Fruit fly (Drosophila melanogaster) whole organism, embryonic: ENCODE measurements around the gene mRpL24.

Experiments used
- ATbp ChIP-seq: fragments of 200-800 bp; sonication (Bioruptor generic); optimal IDR thresholded peaks from 2 replicates; lab custom pipeline; 2017; ENCODE audit warnings: missing biosample characterization, mild to moderate bottlenecking, missing genetic modification characterization, missing genetic modification reagents
- Adf1 ChIP-seq: fragments of 200-800 bp; sonication (Bioruptor generic); IDR thresholded peaks from 2 replicates; pipeline ENCODE4 v1.3.6; 2022; ENCODE audit warnings: missing biosample characterization, missing genetic modification characterization
- Aef1 ChIP-seq: fragments of 200-800 bp; sonication (Bioruptor generic); IDR thresholded peaks from 3 replicates; pipeline ENCODE4 v1.3.6; 2022; ENCODE audit warnings: missing biosample characterization, missing genetic modification characterization
- Awh ChIP-seq: fragments of 200-800 bp; sonication (Bioruptor generic); IDR thresholded peaks from 2 replicates; pipeline ENCODE4, ENCODE4 v1.3.6; 2022; ENCODE audit warnings: missing biosample characterization, missing genetic modification characterization
- Blimp-1 ChIP-seq: fragments of 200-800 bp; sonication (Bioruptor generic); optimal IDR thresholded peaks from 3 replicates; lab custom pipeline; 2018; ENCODE audit warnings: missing biosample characterization, missing genetic modification characterization, mild to moderate bottlenecking, moderate library complexity, missing genetic modification reagents
- CG10366 ChIP-seq: fragments of 200-800 bp; sonication (Bioruptor generic); IDR thresholded peaks from 2 replicates; pipeline ENCODE4 v1.3.6; 2022; ENCODE audit warnings: missing biosample characterization, missing genetic modification characterization
- CG10654 ChIP-seq: fragments of 200-800 bp; sonication (Bioruptor generic); optimal IDR thresholded peaks from 2 replicates; lab custom pipeline; 2016; ENCODE audit warnings: missing biosample characterization, missing genetic modification characterization
- CG10979 ChIP-seq: fragments of 200-800 bp; sonication (Bioruptor generic); optimal IDR thresholded peaks from 2 replicates; lab custom pipeline; 2018; ENCODE audit warnings: missing biosample characterization, mild to moderate bottlenecking, missing genetic modification characterization, moderate library complexity
- CG11560 ChIP-seq: fragments of 200-800 bp; sonication (Bioruptor generic); IDR thresholded peaks from 3 replicates; pipeline ENCODE4 v1.3.6; 2022; ENCODE audit warnings: missing biosample characterization, missing genetic modification characterization
- CG12236 ChIP-seq: fragments of 200-800 bp; sonication (Bioruptor generic); optimal IDR thresholded peaks from 2 replicates; lab custom pipeline; 2016; ENCODE audit warnings: missing biosample characterization, missing genetic modification characterization
- CG13123 ChIP-seq: fragments of 200-800 bp; sonication (Bioruptor generic); optimal IDR thresholded peaks from 2 replicates; lab custom pipeline; 2016; ENCODE audit warnings: missing biosample characterization, missing genetic modification characterization
- CG13624 ChIP-seq: fragments of 200-800 bp; sonication (Bioruptor generic); optimal IDR thresholded peaks from 2 replicates; lab custom pipeline; 2016; ENCODE audit warnings: missing biosample characterization, missing genetic modification characterization
- CG13894 ChIP-seq: fragments of 200-800 bp; sonication (Bioruptor generic); optimal IDR thresholded peaks from 3 replicates; lab custom pipeline; 2018; ENCODE audit warnings: missing biosample characterization, mild to moderate bottlenecking, missing genetic modification characterization, moderate library complexity
- CG14441 ChIP-seq: fragments of 200-800 bp; sonication (Bioruptor generic); IDR thresholded peaks from 2 replicates; pipeline ENCODE4 v1.3.6; 2022; ENCODE audit warnings: missing biosample characterization, missing genetic modification characterization
- CG14965 ChIP-seq: fragments of 200-800 bp; sonication (Bioruptor generic); optimal IDR thresholded peaks from 2 replicates; lab custom pipeline; 2016; ENCODE audit warnings: missing biosample characterization, missing genetic modification characterization, borderline replicate concordance
- CG15073 ChIP-seq: fragments of 200-800 bp; sonication (Bioruptor generic); optimal IDR thresholded peaks from 2 replicates; lab custom pipeline; 2016; ENCODE audit warnings: missing biosample characterization, missing genetic modification characterization
- CG18011 ChIP-seq: fragments of 200-800 bp; sonication (Bioruptor generic); optimal IDR thresholded peaks from 2 replicates; lab custom pipeline; 2017; ENCODE audit warnings: missing biosample characterization, missing genetic modification characterization, mild to moderate bottlenecking, moderate library complexity, missing genotype
- CG3281 ChIP-seq: fragments of 200-800 bp; sonication (Bioruptor generic); optimal IDR thresholded peaks from 3 replicates; lab custom pipeline; 2017; ENCODE audit warnings: missing biosample characterization, mild to moderate bottlenecking, missing genetic modification characterization
- CG4854 ChIP-seq: fragments of 200-800 bp; sonication (Bioruptor generic); optimal IDR thresholded peaks from 2 replicates; lab custom pipeline; 2016; ENCODE audit warnings: missing biosample characterization, missing genetic modification characterization, inconsistent platforms
- CG5180 ChIP-seq: fragments of 200-800 bp; sonication (Bioruptor generic); optimal IDR thresholded peaks from 3 replicates; lab custom pipeline; 2017; ENCODE audit warnings: missing biosample characterization, missing genetic modification characterization, mild to moderate bottlenecking, moderate library complexity, missing genetic modification reagents
- CG7372 ChIP-seq: fragments of 200-800 bp; sonication (Bioruptor generic); IDR thresholded peaks from 2 replicates; pipeline ENCODE4 v1.3.6; 2022; ENCODE audit warnings: missing biosample characterization, missing genetic modification characterization
- CG7963 ChIP-seq: fragments of 200-800 bp; sonication (Bioruptor generic); IDR thresholded peaks from 3 replicates; pipeline ENCODE4 v1.3.6; 2022; ENCODE audit warnings: missing biosample characterization, missing genetic modification characterization; ENCODE audit not compliant: partially characterized antibody
- CG9437 ChIP-seq: fragments of 200-800 bp; sonication (Bioruptor generic); optimal IDR thresholded peaks from 2 replicates; lab custom pipeline; 2018; ENCODE audit warnings: missing biosample characterization, mild to moderate bottlenecking, missing genetic modification characterization
- CG9797 ChIP-seq: fragments of 200-800 bp; sonication (Bioruptor generic); optimal IDR thresholded peaks from 3 replicates; lab custom pipeline; 2018; ENCODE audit warnings: missing biosample characterization, mild to moderate bottlenecking, missing genetic modification characterization
- D ChIP-seq, 2 experiments: fragments of 200-800 bp in 1 of 2; fragments of >200 bp in 1 of 2; sonication (Bioruptor generic) in 1 of 2; optimal IDR thresholded peaks; 2 replicates in 1 of 2; 3 replicates in 1 of 2; lab custom pipeline; 2017; ENCODE audit warnings: mild to moderate bottlenecking in 1 of 2, missing biosample characterization in 1 of 2, missing genetic modification characterization in 1 of 2, missing genetic modification reagents in 1 of 2
- Dbx ChIP-seq: fragments of 200-800 bp; sonication (Bioruptor generic); IDR thresholded peaks from 3 replicates; pipeline ENCODE4 v1.3.6; 2022; ENCODE audit warnings: missing biosample characterization, missing genetic modification characterization
- Deaf1 ChIP-seq: fragments of 200-800 bp; optimal IDR thresholded peaks from 3 replicates; lab custom pipeline; 2019; ENCODE audit warnings: missing biosample characterization, mild to moderate bottlenecking, missing genetic modification characterization, moderate library complexity
- Dp ChIP-seq: fragments of 200-800 bp; sonication (Bioruptor generic); optimal IDR thresholded peaks from 2 replicates; lab custom pipeline; 2018; ENCODE audit warnings: missing biosample characterization, mild to moderate bottlenecking, missing genetic modification characterization, moderate library complexity
- Fer1 ChIP-seq: fragments of 200-800 bp; sonication (Bioruptor generic); optimal IDR thresholded peaks from 2 replicates; lab custom pipeline; 2017; ENCODE audit warnings: missing biosample characterization, mild to moderate bottlenecking, missing genetic modification characterization
- GATAe ChIP-seq: fragments of 200-800 bp; sonication (Bioruptor generic); conservative IDR thresholded peaks from 2 replicates; pipeline ENCODE4 v1.3.6; 2022; ENCODE audit warnings: missing biosample characterization, missing genetic modification characterization
- Hr51 ChIP-seq, 2 experiments: fragments of 200-800 bp; sonication (Bioruptor generic); optimal IDR thresholded peaks; 2 replicates in 1 of 2; 3 replicates in 1 of 2; lab custom pipeline; 2016 to 2018; ENCODE audit warnings: missing biosample characterization in 2 of 2, missing genetic modification characterization in 2 of 2, mild to moderate bottlenecking in 1 of 2, moderate library complexity in 1 of 2
- Max ChIP-seq: fragments of 200-800 bp; sonication (Bioruptor generic); optimal IDR thresholded peaks from 2 replicates; lab custom pipeline; 2016; ENCODE audit warnings: missing biosample characterization, mild to moderate bottlenecking, missing genetic modification characterization
- NFAT ChIP-seq: fragments of 200-800 bp; sonication (Bioruptor generic); IDR thresholded peaks from 2 replicates; pipeline ENCODE4 v1.3.6; 2022; ENCODE audit warnings: missing biosample characterization, missing genetic modification characterization
- ash1 ChIP-seq: fragments of 200-800 bp; sonication (Bioruptor generic); optimal IDR thresholded peaks from 2 replicates; lab custom pipeline; 2018; ENCODE audit warnings: missing biosample characterization, mild to moderate bottlenecking, missing genetic modification characterization
- bbx ChIP-seq: fragments of 200-800 bp; sonication (Bioruptor generic); IDR thresholded peaks from 2 replicates; pipeline ENCODE4 v1.3.6; 2022; ENCODE audit warnings: missing biosample characterization, missing genetic modification characterization; ENCODE audit not compliant: partially characterized antibody
- cas ChIP-seq: fragments of 200-800 bp; sonication (Bioruptor generic); IDR thresholded peaks from 2 replicates; pipeline ENCODE4 v1.3.6; 2022; ENCODE audit warnings: missing biosample characterization, missing genetic modification characterization
- ci ChIP-seq: fragments of 200-800 bp; sonication (Bioruptor generic); IDR thresholded peaks from 3 replicates; pipeline ENCODE4 v1.3.6; 2022; ENCODE audit warnings: missing biosample characterization, missing genetic modification characterization
- gcm ChIP-seq: fragments of 200-800 bp; sonication (Bioruptor generic); optimal IDR thresholded peaks from 2 replicates; lab custom pipeline; 2019; ENCODE audit warnings: missing biosample characterization, mild to moderate bottlenecking, missing genetic modification characterization, moderate library complexity
- her ChIP-seq: fragments of 200-800 bp; sonication (Bioruptor generic); optimal IDR thresholded peaks from 2 replicates; lab custom pipeline; 2016; ENCODE audit warnings: missing biosample characterization, missing genetic modification characterization
- maf-S ChIP-seq: fragments of 200-800 bp; sonication (Bioruptor generic); optimal IDR thresholded peaks from 2 replicates; lab custom pipeline; 2016; ENCODE audit warnings: missing biosample characterization, missing genetic modification characterization
- oc ChIP-seq: fragments of 200-800 bp; sonication (Bioruptor generic); optimal IDR thresholded peaks from 2 replicates; lab custom pipeline; 2018; ENCODE audit warnings: missing biosample characterization, mild to moderate bottlenecking, missing genetic modification characterization, moderate library complexity
- pita ChIP-seq: fragments of 200-800 bp; sonication (Bioruptor generic); optimal IDR thresholded peaks from 2 replicates; lab custom pipeline; 2017; ENCODE audit warnings: missing biosample characterization, mild to moderate bottlenecking, missing genetic modification characterization
- pnt ChIP-seq: fragments of 200-800 bp; sonication (Bioruptor generic); optimal IDR thresholded peaks from 3 replicates; lab custom pipeline; 2016; ENCODE audit warnings: missing biosample characterization, missing genetic modification characterization
- ro ChIP-seq: fragments of 200-800 bp; sonication (Bioruptor generic); IDR thresholded peaks from 2 replicates; pipeline ENCODE4 v1.3.6; 2022; ENCODE audit warnings: missing biosample characterization, missing genetic modification characterization
- slp2 ChIP-seq: fragments of 200-800 bp; sonication (Bioruptor generic); optimal IDR thresholded peaks from 2 replicates; lab custom pipeline; 2016; ENCODE audit warnings: missing biosample characterization, missing genetic modification characterization
- so ChIP-seq: fragments of 200-800 bp; sonication (Bioruptor generic); IDR thresholded peaks from 3 replicates; pipeline ENCODE4 v1.3.6; 2022; ENCODE audit warnings: missing biosample characterization, missing genetic modification characterization
- tll ChIP-seq, 2 experiments: fragments of 200-800 bp in 1 of 2; fragments of >200 bp in 1 of 2; sonication (Bioruptor generic) in 1 of 2; optimal IDR thresholded peaks; 2 replicates each; lab custom pipeline; 2017 to 2019; ENCODE audit warnings: missing biosample characterization in 2 of 2, missing genetic modification characterization in 2 of 2, mild to moderate bottlenecking in 1 of 2, moderate library complexity in 1 of 2
- tna ChIP-seq: fragments of 200-800 bp; sonication (Bioruptor generic); IDR thresholded peaks from 2 replicates; pipeline ENCODE4 v1.3.6; 2022; ENCODE audit warnings: missing biosample characterization, missing genetic modification characterization; ENCODE audit not compliant: partially characterized antibody
- zfh2 ChIP-seq: fragments of 200-800 bp; sonication (Bioruptor generic); optimal IDR thresholded peaks from 2 replicates; lab custom pipeline; 2016; ENCODE audit warnings: missing biosample characterization, missing genetic modification characterization

The mRpL24 gene

DNA sequence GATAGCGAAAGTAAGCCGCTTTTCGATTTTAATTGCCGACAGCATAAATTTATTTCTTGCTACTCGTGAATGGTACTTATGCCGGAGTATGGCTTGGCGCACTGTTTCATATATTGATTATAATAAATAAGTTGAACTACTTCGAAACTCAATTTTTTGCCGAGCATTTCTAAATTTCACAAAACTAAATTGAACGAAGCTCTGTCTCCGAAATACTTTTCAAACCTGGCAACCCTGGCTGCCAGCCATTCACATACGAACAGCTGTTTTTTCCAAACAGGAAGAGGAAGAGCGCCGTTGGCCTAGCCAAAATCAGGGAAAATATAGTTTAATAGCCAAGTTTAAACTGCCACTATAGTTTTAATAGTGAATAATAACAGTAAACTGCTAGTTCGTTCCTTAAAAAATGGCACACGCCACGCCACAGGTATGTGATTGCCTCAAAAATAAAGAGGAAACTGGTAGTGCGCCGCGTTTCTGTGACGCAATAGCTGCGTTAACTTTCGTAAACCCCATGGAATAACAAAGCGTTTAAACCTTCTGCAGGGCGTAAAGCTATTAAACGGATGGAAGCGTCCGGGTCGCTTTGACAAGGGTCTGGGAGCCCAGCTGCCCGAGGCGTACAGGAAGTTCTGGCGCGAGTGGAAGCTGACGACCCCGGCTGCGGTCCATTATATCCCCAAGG is 28.7 kb upstream of the mRpL24 start, which contains the start of gene mRpL28 (continued):
- TF ChIP-seq CG13894 (tag; lab: Kevin White, UChicago) (no peak), Max (GFP tag; lab: Kevin White, UChicago) (no peak), Aef1 (GFP tag; lab: Robert Waterston, UW) (no peak), Dp (GFP tag; lab: Kevin White, UChicago) (peak; percentile 11), CG9797 (peak; percentile 21), D (optimal IDR thresholded peaks at IDR 0.05; lab: Kevin White, UChicago) (no peak), D (GFP tag; optimal IDR thresholded peaks at IDR 0.05; lab: Kevin White, UChicago) (no peak), Adf1 (GFP tag; lab: Robert Waterston, UW) (no peak; the same call in 1 of the 2 replicates), CG11560 (no peak), pita (GFP tag; lab: Kevin White, UChicago) (no peak), CG7963 (no peak), CG10366 (no peak), CG13624 (GFP tag; lab: Kevin White, UChicago) (peak; percentile 59), so (GFP tag; lab: Robert Waterston, UW) (no peak), ci (0 out of 3 replicates have a peak, but pooled peaks have one; percentile 56), CG13123 (GFP tag; lab: Kevin White, UChicago) (no peak), maf-S (GFP tag; lab: Kevin White, UChicago) (no peak), tll (GFP tag; optimal IDR thresholded peaks at IDR 0.05; lab: Kevin White, UChicago) (no peak), CG5180 (no peak), Fer1 (GFP tag; lab: Kevin White, UChicago) (peak; percentile 50), slp2 (GFP tag; lab: Kevin White, UChicago) (no peak), ro (no peak), NFAT (GFP tag; lab: Robert Waterston, UW) (no peak), GATAe (no peak), CG14441 (no peak), CG18011 (GFP tag; lab: Kevin White, UChicago) (no peak), CG12236 (GFP tag; lab: Kevin White, UChicago) (no peak), cas (GFP tag; lab: Robert Waterston, UW) (no peak), her (GFP tag; lab: Kevin White, UChicago) (no peak), zfh2 (GFP tag; lab: Kevin White, UChicago) (no peak), CG10654 (GFP tag; lab: Kevin White, UChicago) (no peak), ATbp (GFP tag; lab: Kevin White, UChicago) (no peak), bbx (GFP tag; lab: Robert Waterston, UW) (peak; percentile 56; the same call in 1 of the 2 replicates), oc (tag; lab: Kevin White, UChicago) (no peak), CG10979 (tag; lab: Kevin White, UChicago) (no peak), pnt (GFP tag; lab: Kevin White, UChicago) (no peak), ash1 (no peak), CG3281 (peak; percentile 46), CG14965 (GFP tag; lab: Kevin White, UChicago) (no peak), tna (no peak), gcm (GFP tag; lab: Kevin White, UChicago) (no peak), CG9437 (GFP tag; lab: Kevin White, UChicago) (peak; percentile 28), CG15073 (GFP tag; lab: Kevin White, UChicago) (no peak), CG7372 (GFP tag; lab: Robert Waterston, UW) (no peak), Blimp-1 (GFP tag; lab: Kevin White, UChicago) (no peak), Deaf1 (tag; lab: Kevin White, UChicago) (no peak), CG4854 (no peak), Hr51 (GFP tag; optimal IDR thresholded peaks at IDR 0.05; lab: Kevin White, UChicago) (no peak), Awh (GFP tag; lab: Robert Waterston, UW) (no peak), Dbx (GFP tag; lab: Robert Waterston, UW) (no peak)
